Fruit fly (Drosophila melanogaster) Kc167 (cell line): ENCODE measurements around the gene eIF2Balpha.
"Not testable (repeated sequence)": the region's sequence is repeated elsewhere in the genome, so short reads cannot be mapped to it uniquely, and the experiment has no call there.

Experiments used
- Myc ChIP-seq: fragments of >200 bp; optimal IDR thresholded peaks from 2 replicates; lab custom pipeline; 2017; ENCODE audit warnings: missing external identifiers
- Sin3A ChIP-seq: fragments of >200 bp; optimal IDR thresholded peaks from 2 replicates; lab custom pipeline; 2018; ENCODE audit warnings: missing external identifiers
- h ChIP-seq: fragments of >200 bp; optimal IDR thresholded peaks from 3 replicates; lab custom pipeline; 2018; ENCODE audit warnings: missing external identifiers
- insv ChIP-seq: fragments of >200 bp; optimal IDR thresholded peaks from 3 replicates; lab custom pipeline; 2018; ENCODE audit warnings: missing external identifiers
- psq ChIP-seq: fragments of >200 bp; optimal IDR thresholded peaks from 2 replicates; lab custom pipeline; 2017; ENCODE audit warnings: missing external identifiers
- ttk ChIP-seq: sonication (Bioruptor generic); optimal IDR thresholded peaks from 2 replicates; lab custom pipeline; 2017; ENCODE audit warnings: missing external identifiers

The eIF2Balpha gene

DNA sequence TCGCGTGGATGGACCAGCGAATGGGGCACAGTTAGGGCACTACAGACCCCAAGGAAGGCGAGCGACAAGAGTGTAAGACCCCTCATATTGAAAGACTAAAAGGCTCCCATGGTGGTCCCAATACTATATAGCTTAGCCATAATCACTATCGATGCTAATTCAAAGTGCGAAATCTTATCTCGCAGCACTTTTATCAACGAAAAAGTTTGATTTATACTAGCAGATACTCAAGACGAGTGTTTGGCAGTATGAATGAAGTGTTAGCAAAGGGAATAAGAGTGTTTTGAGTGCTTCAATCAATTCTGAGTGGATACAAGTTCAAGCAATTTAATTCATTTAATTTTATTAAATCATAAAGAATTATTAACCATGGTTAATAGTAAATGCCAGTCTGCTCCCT, 9.6 kb downstream of the eIF2Balpha start, which contains the start of gene Jon99Ci:
Jon99Ci (minus strand) TSS at position 101 of the 400 bp plus-strand sequence.
- TF ChIP-seq Sin3A (no peak), ttk (lab: Kevin White, UChicago) (no peak), insv (lab: Kevin White, UChicago) (no peak), h (lab: Kevin White, UChicago) (no peak), Myc (lab: Kevin White, UChicago) (no peak), psq (lab: Kevin White, UChicago) (no peak)

DNA sequence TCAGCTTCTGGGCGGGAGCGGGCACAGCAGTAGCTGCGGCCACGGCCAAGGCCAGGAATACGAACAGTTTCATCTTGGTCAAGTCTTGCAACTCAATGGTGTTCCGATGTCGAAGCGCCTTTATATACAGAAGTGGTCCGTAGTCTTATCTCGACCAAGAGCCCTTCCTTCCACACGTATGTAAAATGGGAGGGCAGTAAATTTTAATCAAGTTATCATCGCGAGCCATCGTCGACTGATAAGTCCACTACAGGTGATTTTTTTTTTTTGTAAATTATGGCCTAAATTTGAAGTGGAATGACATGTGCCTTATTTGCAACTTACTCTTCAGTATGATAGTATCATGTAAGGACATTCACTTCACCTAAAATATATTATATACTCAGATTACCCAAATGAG, 11.2 kb downstream of the eIF2Balpha start, which contains the start of gene Jon99Cii:
Jon99Cii (minus strand) TSS at position 101 of the 400 bp plus-strand sequence.
- not testable (repeated sequence) for TF ChIP-seq insv, Myc, psq (lab: Kevin White, UChicago)

DNA sequence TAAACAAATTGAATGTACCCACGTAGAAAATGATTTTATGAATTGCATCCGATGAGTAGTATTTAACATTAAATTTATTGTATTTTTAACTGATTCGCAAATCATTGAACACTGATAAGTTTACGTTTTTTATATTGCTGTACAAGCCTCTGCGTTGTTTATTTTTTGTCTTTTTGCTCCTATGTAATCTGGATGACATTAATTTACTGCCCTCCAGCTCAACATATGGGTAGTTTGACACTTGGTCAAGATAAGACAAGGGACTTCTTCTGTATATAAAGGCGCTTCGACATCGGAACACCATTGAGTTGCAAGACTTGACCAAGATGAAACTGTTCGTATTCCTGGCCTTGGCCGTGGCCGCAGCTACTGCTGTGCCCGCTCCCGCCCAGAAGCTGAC, 13.8 kb downstream of the eIF2Balpha start, which contains the start of gene Jon99Ciii:
Jon99Ciii (plus strand) TSS at position 301 of the 400 bp plus-strand sequence.
- not testable (repeated sequence) for TF ChIP-seq ttk, insv, h (lab: Kevin White, UChicago)

DNA sequence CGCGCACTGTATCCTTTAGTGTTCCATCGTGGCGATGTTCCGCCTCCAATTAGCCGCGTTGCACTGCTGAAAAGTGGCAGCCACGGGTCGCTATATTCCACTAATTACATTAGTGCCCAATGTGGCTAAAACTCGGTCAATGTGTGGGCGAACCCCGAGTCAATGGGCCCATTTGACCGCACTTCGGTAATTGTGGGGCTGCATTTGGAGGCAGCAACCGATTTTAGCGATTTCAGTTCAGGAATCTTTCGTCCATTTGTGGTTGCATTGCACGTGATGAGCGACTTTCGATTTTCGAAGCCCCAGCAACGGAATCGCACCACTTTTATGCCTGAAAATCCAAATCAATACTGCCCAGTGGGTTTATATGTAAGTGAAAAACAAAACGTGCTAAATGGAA, 15.5 kb downstream of the eIF2Balpha start, which contains the start of gene trp:
trp (minus strand) TSS at position 101 of the 400 bp plus-strand sequence.
- TF ChIP-seq insv (lab: Kevin White, UChicago) (no peak), h (lab: Kevin White, UChicago) (no peak), Myc (lab: Kevin White, UChicago) (no peak), Sin3A (no peak), psq (lab: Kevin White, UChicago) (no peak), ttk (lab: Kevin White, UChicago) (no peak)

DNA sequence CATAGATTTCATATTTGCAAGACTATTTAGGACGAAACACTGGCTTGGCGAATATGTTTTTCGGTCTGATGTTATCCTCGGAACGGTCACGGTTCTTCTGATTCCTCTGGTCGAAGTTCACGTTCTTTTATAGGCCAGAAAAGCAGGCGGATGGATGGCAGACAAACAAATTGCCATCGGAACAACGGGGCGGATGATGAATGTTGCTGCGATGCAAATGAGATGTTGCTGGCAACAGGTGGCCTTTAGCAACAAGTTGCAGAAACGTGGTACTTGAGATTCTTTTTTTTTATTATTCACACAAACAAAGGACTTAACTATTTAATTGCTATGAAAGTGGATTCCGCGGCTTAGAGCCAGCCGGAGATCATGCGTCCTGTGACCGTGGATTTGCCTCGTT, 21.4 kb downstream of the eIF2Balpha start, which contains the start of gene Capa:
Capa (minus strand) TSS at position 101 of the 400 bp plus-strand sequence.
- TF ChIP-seq Sin3A (no peak), h (lab: Kevin White, UChicago) (no peak), insv (lab: Kevin White, UChicago) (no peak), ttk (lab: Kevin White, UChicago) (no peak), psq (lab: Kevin White, UChicago) (no peak), Myc (lab: Kevin White, UChicago) (no peak)

DNA sequence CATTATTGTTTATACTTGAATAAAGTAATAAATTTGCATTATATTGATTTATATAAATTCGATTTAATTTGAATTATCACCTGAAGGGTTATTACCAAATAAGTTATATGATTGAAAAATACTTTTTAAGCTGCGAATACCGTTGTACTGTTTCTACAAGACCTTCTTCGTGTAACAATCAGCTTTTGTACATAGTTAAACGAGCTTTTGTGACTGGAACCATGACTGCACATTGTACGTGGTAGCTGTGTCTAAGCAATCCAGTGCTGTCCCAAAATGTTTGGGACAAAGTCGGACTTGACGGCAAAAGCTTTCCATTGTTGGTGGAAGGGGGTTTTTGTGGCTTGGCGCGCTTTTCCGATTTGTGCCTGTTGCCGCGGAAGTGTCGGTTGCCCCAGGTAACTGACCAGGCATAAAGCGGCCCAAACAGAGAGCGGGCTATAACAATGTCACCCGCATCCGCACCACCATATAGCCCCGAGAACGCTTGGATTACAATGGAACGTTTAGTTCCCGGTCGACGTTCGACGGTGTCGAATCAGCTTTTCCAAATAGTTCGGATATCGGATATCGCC, 28.0 kb downstream of the eIF2Balpha start, which contains the start of gene CG31036:
CG31036 (plus strand) TSS at position 507 of the 575 bp plus-strand sequence.
- TF ChIP-seq h (lab: Kevin White, UChicago) (no peak), Myc (lab: Kevin White, UChicago) (no peak), psq (lab: Kevin White, UChicago) (no peak), Sin3A (no peak), insv (lab: Kevin White, UChicago) (no peak), ttk (lab: Kevin White, UChicago) (no peak)

DNA sequence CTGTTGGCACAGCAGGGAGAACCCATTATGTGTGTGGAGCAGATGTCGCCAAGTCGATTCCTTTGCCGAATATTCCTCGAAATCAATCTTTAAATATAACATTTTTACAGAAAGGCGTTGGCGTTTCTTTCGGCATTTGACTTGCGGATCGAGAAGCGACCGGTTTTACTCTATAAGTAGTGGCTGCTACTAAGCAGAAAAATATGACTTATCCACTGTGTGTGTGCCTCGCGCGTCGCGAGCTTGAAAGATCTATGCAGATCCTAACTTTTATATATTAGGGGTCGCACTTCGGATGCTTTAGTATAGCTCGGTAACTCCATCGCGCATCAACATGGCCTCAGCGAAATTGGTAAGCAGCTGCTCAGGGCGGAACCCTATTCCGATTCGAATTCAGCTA, 30.5 kb downstream of the eIF2Balpha start, which contains the start of gene CG15515:
CG15515 (plus strand) TSS at position 301 of the 400 bp plus-strand sequence.
- TF ChIP-seq Sin3A: no peak
- no peak for TF ChIP-seq insv (lab: Kevin White, UChicago)
- TF ChIP-seq psq (lab: Kevin White, UChicago): no peak
- no peak for TF ChIP-seq ttk (lab: Kevin White, UChicago)
- no peak for TF ChIP-seq Myc (lab: Kevin White, UChicago)
- no peak for TF ChIP-seq h (lab: Kevin White, UChicago)

DNA sequence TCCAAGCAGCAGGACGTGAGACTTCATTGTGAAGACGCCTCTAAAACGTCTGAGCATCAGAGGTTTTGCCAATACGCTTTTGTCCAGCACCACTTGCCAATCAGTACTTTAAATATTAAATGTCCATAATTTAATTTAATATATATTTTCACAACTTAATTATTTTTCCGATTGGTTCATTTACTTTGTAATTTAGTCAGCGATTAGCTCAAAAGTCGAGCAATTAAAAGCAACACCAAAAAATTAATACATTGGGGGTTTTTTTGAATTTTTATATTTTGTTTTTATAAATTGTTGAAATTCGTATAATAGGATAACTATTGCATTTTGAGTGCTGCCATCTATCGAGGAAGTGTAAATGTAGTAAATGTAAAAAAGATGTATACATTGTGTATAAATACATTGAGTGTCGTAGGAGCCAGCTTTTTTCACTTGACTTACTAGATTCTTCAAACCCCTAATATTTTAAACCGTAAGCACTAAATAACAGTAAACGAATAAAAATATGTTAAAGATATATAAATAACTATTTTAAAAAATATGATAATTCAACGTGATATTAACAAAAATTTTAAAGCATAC, 31.8 kb downstream of the eIF2Balpha start, which contains the start of gene CG15517:
CG15517 (minus strand) TSS at position 51 of the 582 bp plus-strand sequence.
- no peak for TF ChIP-seq ttk (lab: Kevin White, UChicago)
- no peak for TF ChIP-seq insv (lab: Kevin White, UChicago)
- TF ChIP-seq Sin3A: no peak
- TF ChIP-seq psq (lab: Kevin White, UChicago): no peak
- no peak for TF ChIP-seq h (lab: Kevin White, UChicago)
- no peak for TF ChIP-seq Myc (lab: Kevin White, UChicago)

DNA sequence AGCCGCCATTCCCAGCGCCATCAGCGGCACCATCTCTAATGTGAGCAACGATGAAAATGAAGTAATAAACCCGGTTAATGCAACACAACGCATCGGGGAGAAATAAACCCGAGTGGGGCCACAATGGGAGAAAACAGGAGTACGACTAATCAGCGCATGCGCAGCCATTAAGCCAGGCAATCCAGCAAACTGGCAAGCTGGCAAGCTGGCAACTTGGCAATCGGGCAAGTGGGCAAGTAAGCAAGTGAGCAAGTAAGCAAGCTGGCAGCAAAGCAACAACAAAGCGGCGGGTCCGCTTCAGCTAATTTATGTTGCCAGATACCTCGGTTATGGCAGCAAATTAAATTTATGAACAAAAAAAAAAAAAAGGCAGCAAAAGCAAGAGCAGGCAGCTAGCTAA, 36.1 kb downstream of the eIF2Balpha start:
- TF ChIP-seq h (lab: Kevin White, UChicago) (no peak), insv (lab: Kevin White, UChicago) (no peak), psq (lab: Kevin White, UChicago) (no peak), Sin3A (no peak), ttk (lab: Kevin White, UChicago) (no peak), Myc (lab: Kevin White, UChicago) (no peak)

DNA sequence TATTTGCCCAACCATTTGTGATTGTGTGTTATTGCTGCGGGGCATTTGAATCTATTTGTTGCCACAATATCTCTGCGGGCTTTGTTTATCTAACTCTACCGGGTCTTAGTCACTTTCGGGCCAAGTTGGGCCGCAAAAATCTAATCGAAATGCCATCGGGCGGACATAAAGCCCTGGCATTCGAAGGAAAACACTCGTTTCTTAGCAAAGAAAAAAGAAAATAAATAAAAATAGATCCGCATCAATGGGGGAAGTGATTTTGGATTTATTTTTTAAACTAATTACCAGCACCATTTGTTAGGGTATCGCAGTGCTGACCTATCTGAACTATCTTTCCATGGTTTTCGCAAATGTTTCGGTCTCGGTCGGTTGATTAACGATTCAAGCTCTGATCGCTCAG, 37.1 kb downstream of the eIF2Balpha start:
- TF ChIP-seq ttk (lab: Kevin White, UChicago) (no peak), psq (lab: Kevin White, UChicago) (no peak), Myc (lab: Kevin White, UChicago) (no peak), h (lab: Kevin White, UChicago) (no peak), insv (lab: Kevin White, UChicago) (no peak), Sin3A (no peak)

DNA sequence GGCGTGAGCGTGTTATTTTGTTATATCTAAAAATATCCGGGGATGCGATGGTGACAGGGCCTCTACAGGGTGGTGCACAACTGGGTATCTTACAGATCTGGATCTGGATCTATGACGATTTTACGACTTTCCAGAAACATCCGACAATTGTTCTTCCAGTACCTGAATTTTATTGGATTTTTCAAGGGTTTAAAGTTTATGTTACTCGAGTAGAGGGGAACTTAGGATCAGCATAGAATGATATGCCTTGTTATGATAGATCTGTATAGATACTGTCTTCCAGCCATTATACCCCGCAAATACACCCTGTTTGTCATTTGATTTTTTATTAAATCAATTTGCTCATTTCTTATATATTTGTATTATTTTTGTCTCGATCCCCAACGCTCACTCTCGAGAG, 41.3 kb downstream of the eIF2Balpha start:
- TF ChIP-seq Myc (lab: Kevin White, UChicago) (no peak), ttk (lab: Kevin White, UChicago) (no peak), Sin3A (no peak), h (lab: Kevin White, UChicago) (no peak), psq (lab: Kevin White, UChicago) (no peak), insv (lab: Kevin White, UChicago) (no peak)
